Worm (Caenorhabditis elegans): ENCODE measurements around the gene elo-5.

DNA sequence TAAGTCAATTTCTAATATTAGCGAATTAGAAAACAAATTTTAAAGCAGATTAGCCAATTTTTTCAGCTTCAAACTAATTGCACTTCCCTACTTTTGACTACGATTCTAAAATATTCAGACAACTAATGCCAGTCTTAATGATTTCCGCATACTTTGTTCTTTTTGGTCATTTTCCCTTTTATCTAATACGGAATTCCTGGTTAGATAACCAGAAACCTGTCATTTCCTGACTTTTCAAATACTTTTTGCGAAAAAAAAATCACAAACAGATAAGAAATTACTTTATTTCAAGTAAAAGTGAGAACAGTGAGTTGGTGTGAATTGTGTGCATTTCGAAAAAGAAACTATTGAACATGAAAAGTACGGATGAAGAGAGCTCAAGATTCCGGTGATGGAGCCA lies 3.2 kb upstream of the elo-5 start:
- TF ChIP-seq odd-2 (tag; optimal IDR thresholded peaks at IDR 0.05) = no peak
- TF ChIP-seq pag-3 (tag; optimal IDR thresholded peaks at IDR 0.05; ENCODE audit: borderline replicate concordance) = no peak
- TF ChIP-seq ceh-9 (tag; optimal IDR thresholded peaks at IDR 0.05) = no peak
- TF ChIP-seq unc-86 (tag; optimal IDR thresholded peaks at IDR 0.05) = no peak
- TF ChIP-seq F13H6.1 (tag; optimal IDR thresholded peaks at IDR 0.05) = no peak
- no peak for TF ChIP-seq nfya-1 (tag; optimal IDR thresholded peaks at IDR 0.05)
- TF ChIP-seq ceh-14 (tag; optimal IDR thresholded peaks at IDR 0.05) = no peak
